Fruit fly (Drosophila melanogaster) whole organism, pupa: ENCODE data around the gene galectin.

Source experiments
- CG10348 ChIP-seq: fragments of 200-800 bp; sonication (Bioruptor generic); IDR thresholded peaks from 2 replicates; pipeline ENCODE4 v1.3.6; 2022; ENCODE audit warnings: missing biosample characterization, missing genetic modification characterization
- CG12605 ChIP-seq: fragments of 200-800 bp; sonication (Bioruptor generic); IDR thresholded peaks from 2 replicates; pipeline ENCODE4 v1.3.6; 2022; ENCODE audit warnings: missing biosample characterization, missing genetic modification characterization
- CG13204 ChIP-seq: fragments of 200-800 bp; sonication (Bioruptor generic); optimal IDR thresholded peaks from 2 replicates; lab custom pipeline; 2018; ENCODE audit warnings: missing biosample characterization, mild to moderate bottlenecking, missing genetic modification characterization, moderate library complexity
- CG14655 ChIP-seq: fragments of 200-800 bp; sonication (Bioruptor generic); optimal IDR thresholded peaks from 3 replicates; lab custom pipeline; 2017; ENCODE audit warnings: mild to moderate bottlenecking, missing biosample characterization, missing genetic modification reagents, missing genetic modification characterization
- CG15710 ChIP-seq: fragments of 200-800 bp; sonication (Bioruptor generic); optimal IDR thresholded peaks from 2 replicates; lab custom pipeline; 2018; ENCODE audit warnings: missing biosample characterization, mild to moderate bottlenecking, missing genetic modification characterization, moderate library complexity
- CG17806 ChIP-seq: fragments of 200-800 bp; sonication (Bioruptor generic); optimal IDR thresholded peaks from 2 replicates; lab custom pipeline; 2018; ENCODE audit warnings: missing biosample characterization, mild to moderate bottlenecking, missing genetic modification characterization, moderate library complexity
- CG32121 ChIP-seq: fragments of 200-800 bp; sonication (Bioruptor generic); IDR thresholded peaks from 2 replicates; pipeline ENCODE4 v1.3.6; 2022; ENCODE audit warnings: missing biosample characterization, missing genetic modification characterization
- CG34367 ChIP-seq: fragments of 200-800 bp; sonication (Bioruptor generic); optimal IDR thresholded peaks from 2 replicates; lab custom pipeline; 2018; ENCODE audit warnings: missing biosample characterization, mild to moderate bottlenecking, missing genetic modification characterization
- CG4496 ChIP-seq: fragments of 200-800 bp; sonication (Bioruptor generic); IDR thresholded peaks from 3 replicates; pipeline ENCODE4 v1.3.6; 2022; ENCODE audit warnings: missing biosample characterization, missing genetic modification characterization
- CG8159 ChIP-seq: fragments of 200-800 bp; sonication (Bioruptor generic); optimal IDR thresholded peaks from 3 replicates; lab custom pipeline; 2018; ENCODE audit warnings: missing biosample characterization, mild to moderate bottlenecking, missing genetic modification characterization, moderate library complexity
- CG8301 ChIP-seq: fragments of 200-800 bp; sonication (Bioruptor generic); optimal IDR thresholded peaks from 2 replicates; lab custom pipeline; 2018; ENCODE audit warnings: missing biosample characterization, mild to moderate bottlenecking, missing genetic modification characterization
- CG9948 ChIP-seq: fragments of 200-800 bp; sonication (Bioruptor generic); optimal IDR thresholded peaks from 2 replicates; lab custom pipeline; 2018; ENCODE audit warnings: missing biosample characterization, mild to moderate bottlenecking, missing genetic modification characterization, moderate library complexity
- D1 ChIP-seq: fragments of 200-800 bp; sonication (Bioruptor generic); optimal IDR thresholded peaks from 2 replicates; lab custom pipeline; 2018; ENCODE audit warnings: missing biosample characterization, mild to moderate bottlenecking, missing genetic modification characterization, moderate library complexity
- EcR ChIP-seq: fragments of 200-800 bp; sonication (Bioruptor generic); optimal IDR thresholded peaks from 3 replicates; lab custom pipeline; 2019; ENCODE audit warnings: missing biosample characterization, missing genetic modification characterization, mild to moderate bottlenecking, moderate library complexity, missing genetic modification reagents
- Ets98B ChIP-seq: fragments of 200-800 bp; sonication (Bioruptor generic); IDR thresholded peaks from 2 replicates; pipeline ENCODE4 v1.3.6; 2022; ENCODE audit warnings: missing biosample characterization, missing genetic modification characterization
- Pif1A ChIP-seq: fragments of 200-800 bp; sonication (Bioruptor generic); optimal IDR thresholded peaks from 3 replicates; lab custom pipeline; 2016; ENCODE audit warnings: missing biosample characterization, missing genetic modification characterization
- Pif1B ChIP-seq: fragments of 200-800 bp; sonication (Bioruptor generic); optimal IDR thresholded peaks from 3 replicates; lab custom pipeline; 2016; ENCODE audit warnings: missing biosample characterization, missing genetic modification characterization
- Snoo ChIP-seq: fragments of 200-800 bp; sonication (Bioruptor generic); optimal IDR thresholded peaks from 3 replicates; lab custom pipeline; 2017; ENCODE audit warnings: missing biosample characterization, mild to moderate bottlenecking, missing genetic modification characterization, inconsistent platforms
- fd96Ca ChIP-seq: fragments of 200-800 bp; sonication (Bioruptor generic); IDR thresholded peaks from 3 replicates; pipeline ENCODE4 v1.3.6; 2022; ENCODE audit warnings: missing biosample characterization, missing genetic modification characterization
- gl ChIP-seq: fragments of 200-800 bp; sonication (Bioruptor generic); optimal IDR thresholded peaks from 2 replicates; lab custom pipeline; 2018; ENCODE audit warnings: missing biosample characterization, mild to moderate bottlenecking, missing genetic modification characterization
- rn ChIP-seq: fragments of 200-800 bp; sonication (Bioruptor generic); IDR thresholded peaks from 2 replicates; pipeline ENCODE4 v1.3.6; 2022; ENCODE audit warnings: missing biosample characterization, missing genetic modification characterization

galectin gene

dm6 chr2L:82080-82479 is 10.5 kb downstream of the galectin start:
- no peak for TF ChIP-seq CG8159
- no peak for TF ChIP-seq CG10348 (GFP tag; lab: Robert Waterston, UW)
- no peak for TF ChIP-seq CG14655 (GFP tag; lab: Kevin White, UChicago)
- TF ChIP-seq CG9948 (tag; lab: Kevin White, UChicago), result no peak
- no peak for TF ChIP-seq Pif1B
- no peak for TF ChIP-seq Ets98B (GFP tag; lab: Robert Waterston, UW)
- no peak for TF ChIP-seq CG4496 (GFP tag; lab: Robert Waterston, UW)
- TF ChIP-seq CG34367 (tag; lab: Kevin White, UChicago), result no peak
- TF ChIP-seq CG17806 (tag; lab: Kevin White, UChicago), result no peak
- TF ChIP-seq CG13204 (GFP tag; lab: Kevin White, UChicago), result no peak
- no peak for TF ChIP-seq CG15710 (tag; lab: Kevin White, UChicago)

- TF ChIP-seq CG14655 (GFP tag; lab: Kevin White, UChicago) (no peak), CG17806 (tag; lab: Kevin White, UChicago) (no peak), CG34367 (tag; lab: Kevin White, UChicago) (no peak), fd96Ca (GFP tag; lab: Robert Waterston, UW) (no peak), CG4496 (GFP tag; lab: Robert Waterston, UW) (no peak), Pif1B (no peak), gl (tag; lab: Kevin White, UChicago) (no peak), EcR (GFP tag; lab: Kevin White, UChicago) (no peak)
Measured at dm6 chr2L:85099-85498, 13.5 kb downstream of the galectin start.

DNA sequence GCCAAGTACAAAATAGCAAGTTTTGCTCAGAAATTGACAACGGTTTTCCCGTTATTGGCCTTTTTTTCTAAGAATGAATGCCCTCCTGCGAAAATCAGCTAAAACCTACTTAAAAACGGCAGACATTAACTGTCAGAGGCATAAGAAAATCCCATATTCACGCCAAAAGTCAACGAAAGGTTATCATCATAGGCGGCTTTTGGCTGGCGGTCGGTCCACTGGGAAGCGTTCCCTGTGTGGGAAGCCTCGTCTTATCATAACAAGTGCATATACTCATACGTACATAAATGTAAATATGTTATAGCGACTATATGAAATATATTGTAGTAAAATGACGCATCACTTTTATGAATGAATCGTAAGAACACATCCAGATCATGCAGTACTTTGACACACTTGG is 14.1 kb downstream of the galectin start:
- no peak for TF ChIP-seq Pif1B
- TF ChIP-seq CG9948 (tag; lab: Kevin White, UChicago), result no peak
- TF ChIP-seq Ets98B (GFP tag; lab: Robert Waterston, UW), result no peak
- no peak for TF ChIP-seq D1
- TF ChIP-seq CG12605 (GFP tag; lab: Robert Waterston, UW), result no peak
- TF ChIP-seq rn (GFP tag; lab: Robert Waterston, UW), result no peak
- TF ChIP-seq CG14655 (GFP tag; lab: Kevin White, UChicago), result no peak
- no peak for TF ChIP-seq CG17806 (tag; lab: Kevin White, UChicago)
- TF ChIP-seq CG15710 (tag; lab: Kevin White, UChicago), result no peak
- TF ChIP-seq Pif1A (GFP tag; lab: Kevin White, UChicago), result no peak
- TF ChIP-seq CG8301 (tag; lab: Kevin White, UChicago), result no peak

- no peak for TF ChIP-seq gl (tag; lab: Kevin White, UChicago)
- TF ChIP-seq CG15710 (tag; lab: Kevin White, UChicago), result peak; percentile 79
- peak; percentile 76 for TF ChIP-seq CG14655 (GFP tag; lab: Kevin White, UChicago)
- TF ChIP-seq CG17806 (tag; lab: Kevin White, UChicago), result peak; percentile 61
- peak; percentile 75 for TF ChIP-seq CG8159
- TF ChIP-seq fd96Ca (GFP tag; lab: Robert Waterston, UW), result no peak
- TF ChIP-seq Ets98B (GFP tag; lab: Robert Waterston, UW), result no peak; the same call in 1 of the 2 replicates
- TF ChIP-seq CG12605 (GFP tag; lab: Robert Waterston, UW), result no peak
- TF ChIP-seq Snoo, result peak; percentile 71
- TF ChIP-seq Pif1A (GFP tag; lab: Kevin White, UChicago), result peak; percentile 66
- TF ChIP-seq CG9948 (tag; lab: Kevin White, UChicago), result peak; percentile 67
- TF ChIP-seq D1, result peak; percentile 13
- no peak for TF ChIP-seq CG10348 (GFP tag; lab: Robert Waterston, UW)
- no peak for TF ChIP-seq rn (GFP tag; lab: Robert Waterston, UW)
- TF ChIP-seq CG34367 (tag; lab: Kevin White, UChicago), result peak; percentile 59
- TF ChIP-seq Pif1B, result peak; percentile 60
- TF ChIP-seq CG13204 (GFP tag; lab: Kevin White, UChicago), result no peak
- peak; percentile 72 for TF ChIP-seq CG8301 (tag; lab: Kevin White, UChicago)
- TF ChIP-seq CG32121 (GFP tag; lab: Robert Waterston, UW), result peak; percentile 66
- peak; percentile 70 for TF ChIP-seq CG4496 (GFP tag; lab: Robert Waterston, UW)
- TF ChIP-seq EcR (GFP tag; lab: Kevin White, UChicago), result peak; percentile 54
Measured at dm6 chr2L:87255-87723, 15.7 kb downstream of the galectin start, which contains the start of gene net. Gene net, minus strand, starts transcription at chr2L:87387.

dm6 chr2L:88528-88927 is 17.0 kb downstream of the galectin start:
- peak; percentile 38 for TF ChIP-seq EcR (GFP tag; lab: Kevin White, UChicago)
- no peak for TF ChIP-seq fd96Ca (GFP tag; lab: Robert Waterston, UW)
- TF ChIP-seq Ets98B (GFP tag; lab: Robert Waterston, UW), result no peak
- TF ChIP-seq D1, result no peak
- TF ChIP-seq CG14655 (GFP tag; lab: Kevin White, UChicago), result no peak

dm6 chr2L:89158-89557 is 17.6 kb downstream of the galectin start:
- TF ChIP-seq CG14655 (GFP tag; lab: Kevin White, UChicago) (no peak), CG32121 (GFP tag; lab: Robert Waterston, UW) (no peak), CG9948 (tag; lab: Kevin White, UChicago) (no peak), EcR (GFP tag; lab: Kevin White, UChicago) (no peak), Pif1B (no peak), Pif1A (GFP tag; lab: Kevin White, UChicago) (no peak), CG17806 (tag; lab: Kevin White, UChicago) (no peak), Snoo (no peak), CG15710 (tag; lab: Kevin White, UChicago) (no peak), fd96Ca (GFP tag; lab: Robert Waterston, UW) (no peak), rn (GFP tag; lab: Robert Waterston, UW) (no peak), D1 (no peak), gl (tag; lab: Kevin White, UChicago) (no peak), CG12605 (GFP tag; lab: Robert Waterston, UW) (no peak), CG10348 (GFP tag; lab: Robert Waterston, UW) (no peak), CG8159 (no peak), CG34367 (tag; lab: Kevin White, UChicago) (no peak), CG4496 (GFP tag; lab: Robert Waterston, UW) (no peak), CG13204 (GFP tag; lab: Kevin White, UChicago) (no peak)
